Worm (Caenorhabditis elegans): ENCODE data around the gene fbxa-142.

DNA sequence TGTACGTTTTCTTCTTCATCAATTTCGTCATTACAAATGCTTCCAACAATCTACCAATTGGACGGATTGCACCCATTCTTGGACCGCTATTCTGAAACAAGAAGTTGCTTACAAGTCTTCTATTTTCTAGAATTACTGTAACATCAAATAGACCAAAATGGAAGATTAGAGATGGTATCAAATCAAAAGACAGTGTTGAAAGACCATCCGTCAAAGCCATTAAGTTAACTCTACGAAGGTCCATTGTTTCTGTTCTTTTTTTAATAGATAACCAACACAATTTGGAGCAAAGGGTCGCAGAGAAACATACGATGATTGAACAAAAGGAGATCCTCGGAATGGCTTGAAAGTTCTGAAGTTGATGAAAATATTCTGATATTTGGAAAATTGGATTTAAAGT, 13.9 kb upstream of the fbxa-142 start:
- no peak for TF ChIP-seq lin-39 (tag; optimal IDR thresholded peaks at IDR 0.05)
- TF ChIP-seq nhr-11 (tag; optimal IDR thresholded peaks at IDR 0.05), result no peak
- no peak for TF ChIP-seq R02D3.7 (tag; optimal IDR thresholded peaks at IDR 0.05)
- no peak for TF ChIP-seq lir-3 (tag; optimal IDR thresholded peaks at IDR 0.05)
- TF ChIP-seq snpc-4 (tag; optimal IDR thresholded peaks at IDR 0.05), result no peak
- no peak for TF ChIP-seq egl-27 (tag; optimal IDR thresholded peaks at IDR 0.05)
- no peak for TF ChIP-seq daf-12 (tag; optimal IDR thresholded peaks at IDR 0.05)
- no peak for TF ChIP-seq dpl-1 (GFP tag; optimal IDR thresholded peaks at IDR 0.05)
- TF ChIP-seq nhr-76 (tag; optimal IDR thresholded peaks at IDR 0.05), result no peak
- TF ChIP-seq nhr-102 (tag; optimal IDR thresholded peaks at IDR 0.05), result no peak
- no peak for TF ChIP-seq nhr-77 (tag; optimal IDR thresholded peaks at IDR 0.05)
- no peak for TF ChIP-seq pqm-1 (tag; optimal IDR thresholded peaks at IDR 0.05)
- TF ChIP-seq mep-1 (tag; optimal IDR thresholded peaks at IDR 0.05), result no peak
- no peak for TF ChIP-seq zag-1 (tag; optimal IDR thresholded peaks at IDR 0.05)
